Worm (Caenorhabditis elegans): ENCODE results near the gene syf-2.

DNA sequence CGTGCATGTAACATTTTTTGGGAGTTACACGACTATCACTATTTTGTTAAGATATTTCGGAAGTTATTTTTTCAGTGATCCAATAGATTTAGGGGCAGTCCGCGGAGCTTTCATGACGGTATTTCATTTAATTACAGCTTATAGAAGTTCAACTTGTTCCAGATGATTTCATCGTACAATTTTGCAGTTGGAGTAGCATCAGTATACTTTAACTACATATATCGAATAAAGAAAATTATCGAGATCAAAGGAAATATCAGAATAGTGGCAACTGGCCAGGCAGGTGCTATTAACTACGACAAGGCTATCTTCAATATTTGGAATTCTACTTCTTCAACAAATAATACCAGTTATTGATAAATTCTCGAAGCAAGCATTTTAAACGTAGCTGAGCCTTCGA, 16.6 kb upstream of the syf-2 start:
- TF ChIP-seq F49E8.2 (tag; optimal IDR thresholded peaks at IDR 0.05; ENCODE audit: borderline replicate concordance) (peak; percentile 65), Y75B8A.6 (GFP tag; IDR thresholded peaks at IDR 0.05) (no peak), snpc-4 (tag; optimal IDR thresholded peaks at IDR 0.05) (no peak), lin-38 (GFP tag; IDR thresholded peaks at IDR 0.05) (peak; percentile 48), ctbp-1 (GFP tag; IDR thresholded peaks at IDR 0.05) (no peak), ZK546.5 (tag; optimal IDR thresholded peaks at IDR 0.05) (no peak), unc-130 (GFP tag; optimal IDR thresholded peaks at IDR 0.05) (no peak), daf-16 (GFP tag; optimal IDR thresholded peaks at IDR 0.05) (no peak), daf-16 (tag; optimal IDR thresholded peaks at IDR 0.05) (no peak), zag-1 (tag; optimal IDR thresholded peaks at IDR 0.05) (no peak), ceh-62 (tag; optimal IDR thresholded peaks at IDR 0.05) (no peak), dve-1 (tag; optimal IDR thresholded peaks at IDR 0.05; ENCODE audit: insufficient read depth) (no peak), cey-2 (tag; optimal IDR thresholded peaks at IDR 0.05; ENCODE audit: borderline replicate concordance, insufficient read depth) (no peak)

Data from whole organism, L4 larva.